Fruit fly (Drosophila melanogaster) whole organism, larva: ENCODE data around the gene Eaat2.
A peak's percentile ranks its signal among the peaks of the same experiment; 100 is the strongest.

ENCODE experiments used
- noc ChIP-seq: fragments of 200-800 bp; sonication (Bioruptor generic); optimal IDR thresholded peaks from 3 replicates; lab custom pipeline; 2019; ENCODE audit warnings: missing biosample characterization, mild to moderate bottlenecking, missing genetic modification characterization, moderate library complexity

The Eaat2 gene

dm6 chr2L:724746-725145 is 19.4 kb downstream of the Eaat2 start:
- TF ChIP-seq noc (tag; lab: Kevin White, UChicago) = no peak

dm6 chr2L:723799-724531 is 20.2 kb downstream of the Eaat2 start:
- TF ChIP-seq noc (tag; lab: Kevin White, UChicago) = no peak

dm6 chr2L:722912-723311 is 21.3 kb downstream of the Eaat2 start:
- TF ChIP-seq noc (tag; lab: Kevin White, UChicago) = no peak

- TF ChIP-seq noc (tag; lab: Kevin White, UChicago) = no peak
These were observed 22.4 kb downstream of the Eaat2 start for dm6 chr2L:721757-722156.

dm6 chr2L:718280-718871 is 25.8 kb downstream of the Eaat2 start:
- peak; percentile 76 for TF ChIP-seq noc (tag; lab: Kevin White, UChicago)

dm6 chr2L:717783-718182 is 26.4 kb downstream of the Eaat2 start:
- no peak for TF ChIP-seq noc (tag; lab: Kevin White, UChicago)

dm6 chr2L:716547-716946 is 27.6 kb downstream of the Eaat2 start:
- TF ChIP-seq noc (tag; lab: Kevin White, UChicago) = no peak

- TF ChIP-seq noc (tag; lab: Kevin White, UChicago) = peak; percentile 4
These were observed 28.7 kb downstream of the Eaat2 start for dm6 chr2L:715489-715849.

dm6 chr2L:714747-715488 is 29.3 kb downstream of the Eaat2 start, which contains the start of gene ds:
ds (minus strand) TSS chr2L:714983.
- no peak for TF ChIP-seq noc (tag; lab: Kevin White, UChicago)

- TF ChIP-seq noc (tag; lab: Kevin White, UChicago) = no peak
These were observed 31.0 kb downstream of the Eaat2 start for dm6 chr2L:713232-713631.

- no peak for TF ChIP-seq noc (tag; lab: Kevin White, UChicago)
These were observed 31.9 kb downstream of the Eaat2 start for dm6 chr2L:712281-712680.

- no peak for TF ChIP-seq noc (tag; lab: Kevin White, UChicago)
These were observed 39.0 kb downstream of the Eaat2 start for dm6 chr2L:705216-705615.

dm6 chr2L:701868-702327 is 42.3 kb downstream of the Eaat2 start:
- no peak for TF ChIP-seq noc (tag; lab: Kevin White, UChicago)

dm6 chr2L:700787-701186 is 43.4 kb downstream of the Eaat2 start:
- TF ChIP-seq noc (tag; lab: Kevin White, UChicago) = no peak

dm6 chr2L:698058-698457 is 46.1 kb downstream of the Eaat2 start:
- no peak for TF ChIP-seq noc (tag; lab: Kevin White, UChicago)

dm6 chr2L:697608-698007 is 46.6 kb downstream of the Eaat2 start:
- no peak for TF ChIP-seq noc (tag; lab: Kevin White, UChicago)
